Worm (Caenorhabditis elegans) whole organism, L4/young adult: ENCODE results near the gene imp-2.

ENCODE experiments used
- W03F9.2 ChIP-seq: fragments of 150-350 bp; optimal IDR thresholded peaks from 2 replicates; lab custom pipeline; 2014; ENCODE audit warnings: missing biosample characterization, missing genetic modification characterization
- him-1 ChIP-seq: sonication (generic microtip); optimal IDR thresholded peaks from 2 replicates; lab custom pipeline; 2016; ENCODE audit warnings: missing genotype, missing genetic modification reagents, missing genetic modification characterization, missing compliant biosample characterization

DNA sequence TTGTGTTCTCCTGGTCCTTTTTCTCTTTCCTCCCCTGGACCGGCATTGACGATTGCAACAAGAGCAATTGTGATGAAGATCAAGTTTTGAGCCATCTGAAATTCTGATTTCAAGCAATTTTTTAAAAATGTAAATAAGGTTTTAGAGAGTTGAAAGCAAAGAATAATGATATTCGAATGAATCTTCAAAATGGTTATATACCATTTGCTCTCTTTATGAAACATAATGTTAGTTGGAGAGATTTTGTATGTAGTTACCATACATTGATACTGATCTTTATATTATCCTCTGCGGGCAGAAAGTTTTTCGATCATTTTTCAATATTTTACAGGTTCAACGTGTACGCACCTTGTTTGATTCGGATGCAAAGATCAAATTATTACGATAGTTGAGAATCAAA is 13.0 kb downstream of the imp-2 start, which contains the start of gene srlf-24:
- TF ChIP-seq him-1 (tag; lab: Kevin White, UChicago): no peak
- no peak for TF ChIP-seq W03F9.2 (tag; lab: Kevin White, UChicago)
